Fruit fly (Drosophila melanogaster): Measurements from ENCODE around the gene CG33310.

DNA sequence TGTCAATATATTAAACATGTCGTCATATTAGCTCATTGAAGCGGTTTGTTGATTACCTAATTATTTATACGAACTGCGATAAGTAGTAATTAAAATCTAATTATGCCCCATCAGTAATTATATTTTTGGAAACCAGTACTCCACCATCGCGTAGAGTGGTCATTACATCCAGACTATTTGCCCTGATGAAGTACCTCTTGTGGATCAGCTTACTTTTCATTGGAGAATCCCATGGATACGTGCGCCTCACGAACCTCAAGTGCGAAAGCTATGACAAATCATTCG, 31.4 kb downstream of the CG33310 start, which contains the start of gene CG33679:
- TF ChIP-seq h (optimal IDR thresholded peaks at IDR 0.05) (no peak), insv (optimal IDR thresholded peaks at IDR 0.05) (no peak), Myc (optimal IDR thresholded peaks at IDR 0.05) (no peak)
